Fruit fly (Drosophila melanogaster) whole organism: ENCODE measurements around the gene CG4911.

ENCODE experiments used
- CG8478 ChIP-seq: fragments of >200 bp; optimal IDR thresholded peaks from 2 replicates; lab custom pipeline; 2018; ENCODE audit warnings: inconsistent platforms
- Dll ChIP-seq: fragments of >200 bp; optimal IDR thresholded peaks from 2 replicates; lab custom pipeline; 2017
- EcR ChIP-seq, 2 experiments: fragments of >200 bp; optimal IDR thresholded peaks; 2 replicates each; lab custom pipeline; 2017; ENCODE audit warnings: missing biosample characterization in 2 of 2, missing genetic modification characterization in 2 of 2, missing genetic modification reagents in 2 of 2
- pan ChIP-seq: fragments of >200 bp; optimal IDR thresholded peaks from 2 replicates; lab custom pipeline; 2017
- psq ChIP-seq: fragments of >200 bp; optimal IDR thresholded peaks from 2 replicates; lab custom pipeline; 2017
- usp ChIP-seq: fragments of >200 bp; optimal IDR thresholded peaks from 2 replicates; lab custom pipeline; 2017; ENCODE audit warnings: missing biosample characterization, missing genetic modification characterization, mixed read lengths

dm6 chr3L:9028057-9028456 lies 44.5 kb downstream of the CG4911 start:
- TF ChIP-seq pan (no peak), CG8478 (no peak), usp (no peak), Dll (lab: Kevin White, UChicago) (no peak), psq (no peak), EcR (GFP tag; optimal IDR thresholded peaks at IDR 0.05; lab: Kevin White, UChicago) (no peak)
